Worm (Caenorhabditis elegans) whole organism, L4 larva: ENCODE measurements around the gene F38B7.11.

Experiments
- F26F4.8 ChIP-seq: fragments of 200-800 bp; sonication (Bioruptor generic); conservative IDR thresholded peaks from 2 replicates; pipeline ENCODE4 v1.3.6; 2022; ENCODE audit warnings: missing genetic modification characterization, missing compliant biosample characterization
- F44E2.7 ChIP-seq: fragments of 200-800 bp; sonication (Bioruptor generic); IDR thresholded peaks from 2 replicates; pipeline ENCODE4 v2.1.2; 2022; ENCODE audit warnings: missing genetic modification characterization, missing compliant biosample characterization
- F49E8.2 ChIP-seq: sonication (generic microtip); optimal IDR thresholded peaks from 2 replicates; lab custom pipeline; 2016; ENCODE audit warnings: missing compliant biosample characterization, mild to moderate bottlenecking, missing genetic modification characterization, borderline replicate concordance
- T26A8.4 ChIP-seq: fragments of 200-800 bp; sonication (Bioruptor generic); IDR thresholded peaks from 2 replicates; pipeline ENCODE4 v1.3.6; 2022; ENCODE audit warnings: missing genetic modification characterization, missing compliant biosample characterization
- aly-2 ChIP-seq: sonication (generic microtip); optimal IDR thresholded peaks from 2 replicates; lab custom pipeline; 2018; ENCODE audit warnings: missing biosample characterization, missing genetic modification characterization
- ama-1 ChIP-seq: fragments of 150-350 bp; optimal IDR thresholded peaks from 2 replicates; lab custom pipeline; 2014; ENCODE audit warnings: inconsistent platforms, mixed read lengths
- arid-1 ChIP-seq: fragments of 200-800 bp; sonication (Bioruptor generic); conservative IDR thresholded peaks from 2 replicates; pipeline ENCODE4 v1.3.6; 2022; ENCODE audit warnings: missing genetic modification reagents, missing genetic modification characterization, missing compliant biosample characterization
- attf-4 ChIP-seq: sonication (generic microtip); optimal IDR thresholded peaks from 3 replicates; lab custom pipeline; 2017; ENCODE audit warnings: missing biosample characterization, missing genetic modification characterization
- ceh-20 ChIP-seq: fragments of 200-800 bp; sonication (Bioruptor generic); IDR thresholded peaks from 2 replicates; pipeline ENCODE4 v1.3.6; 2022; ENCODE audit warnings: missing genetic modification reagents, missing genetic modification characterization, missing compliant biosample characterization
- ceh-32 ChIP-seq: sonication (generic microtip); optimal IDR thresholded peaks from 2 replicates; lab custom pipeline; 2016; ENCODE audit warnings: mild to moderate bottlenecking, missing genetic modification characterization, missing compliant biosample characterization; ENCODE audit not compliant: poor library complexity
- ceh-82 ChIP-seq: sonication (generic microtip); optimal IDR thresholded peaks from 2 replicates; lab custom pipeline; 2017; ENCODE audit warnings: missing biosample characterization, missing genetic modification characterization
- daf-16 ChIP-seq, 3 experiments: sonication (generic microtip); optimal IDR thresholded peaks; 2 replicates each; lab custom pipeline; 2016 to 2017; ENCODE audit warnings: missing genetic modification characterization in 3 of 3, missing genetic modification reagents in 3 of 3, mild to moderate bottlenecking in 2 of 3, missing compliant biosample characterization in 2 of 3, missing biosample characterization in 1 of 3, moderate library complexity in 1 of 3
- daf-19 ChIP-seq: fragments of 200-800 bp; sonication (Bioruptor generic); conservative IDR thresholded peaks from 2 replicates; pipeline ENCODE4 v1.3.6; 2022; ENCODE audit warnings: missing genetic modification characterization, missing compliant biosample characterization
- daf-8 ChIP-seq: fragments of 200-800 bp; sonication (Bioruptor generic); IDR thresholded peaks from 2 replicates; pipeline ENCODE4 v1.3.6; 2022; ENCODE audit warnings: missing genetic modification characterization, missing compliant biosample characterization
- dmd-6 ChIP-seq: fragments of 200-800 bp; sonication (Bioruptor generic); IDR thresholded peaks from 2 replicates; pipeline ENCODE4 v1.3.6; 2022; ENCODE audit warnings: missing genetic modification reagents, missing genetic modification characterization, missing compliant biosample characterization
- egl-27 ChIP-seq: sonication (generic microtip); optimal IDR thresholded peaks from 3 replicates; lab custom pipeline; 2017; ENCODE audit warnings: missing biosample characterization, missing genetic modification reagents, missing genetic modification characterization
- fkh-10 ChIP-seq: fragments of 150-350 bp; optimal IDR thresholded peaks from 2 replicates; lab custom pipeline; 2014; ENCODE audit warnings: missing biosample characterization, missing genetic modification reagents, missing genetic modification characterization
- gei-8 ChIP-seq: fragments of 200-800 bp; sonication (Bioruptor generic); optimal IDR thresholded peaks from 2 replicates; lab custom pipeline; 2018; ENCODE audit warnings: mild to moderate bottlenecking, missing genetic modification characterization, missing compliant biosample characterization
- hlh-30 ChIP-seq: sonication (generic microtip); optimal IDR thresholded peaks from 2 replicates; lab custom pipeline; 2017; ENCODE audit warnings: antibody characterized with exemption, mild to moderate bottlenecking, missing genetic modification characterization, missing compliant biosample characterization; ENCODE audit not compliant: insufficient read depth
- hmg-1.1 ChIP-seq: fragments of 200-800 bp; sonication (Bioruptor generic); IDR thresholded peaks from 2 replicates; pipeline ENCODE4 v1.3.6; 2022; ENCODE audit warnings: missing genetic modification reagents, missing genetic modification characterization, missing compliant biosample characterization
- jun-1 ChIP-seq: fragments of 150-350 bp; optimal IDR thresholded peaks from 2 replicates; lab custom pipeline; 2014; ENCODE audit warnings: missing biosample characterization, missing genetic modification reagents, missing genetic modification characterization
- lin-1 ChIP-seq: fragments of 200-800 bp; sonication (Bioruptor generic); IDR thresholded peaks from 2 replicates; pipeline ENCODE4 v1.3.6; 2022; ENCODE audit warnings: missing genetic modification reagents, missing genetic modification characterization, missing compliant biosample characterization
- lin-13 ChIP-seq: fragments of 150-350 bp; optimal IDR thresholded peaks from 2 replicates; lab custom pipeline; 2014; ENCODE audit warnings: missing biosample characterization, missing genetic modification reagents, missing genetic modification characterization
- lin-15B ChIP-seq: fragments of 150-350 bp; sonication (generic microtip); optimal IDR thresholded peaks from 3 replicates; lab custom pipeline; 2014; ENCODE audit warnings: missing biosample characterization, missing genetic modification characterization
- lin-29 ChIP-seq: fragments of 200-800 bp; sonication (Bioruptor generic); IDR thresholded peaks from 2 replicates; pipeline ENCODE4 v1.3.6; 2022; ENCODE audit warnings: missing genetic modification reagents, missing genetic modification characterization, missing compliant biosample characterization
- lin-38 ChIP-seq: fragments of 200-800 bp; sonication (Bioruptor generic); IDR thresholded peaks from 2 replicates; pipeline ENCODE4 v1.3.6; 2022; ENCODE audit warnings: missing genetic modification reagents, missing genetic modification characterization, missing compliant biosample characterization
- mdl-1 ChIP-seq, 2 experiments: fragments of 150-350 bp in 1 of 2; sonication (generic microtip) in 1 of 2; optimal IDR thresholded peaks; 2 replicates each; lab custom pipeline; 2014 to 2017; ENCODE audit warnings: missing biosample characterization in 2 of 2, missing genetic modification characterization in 2 of 2
- mes-2 ChIP-seq: sonication (generic microtip); optimal IDR thresholded peaks from 2 replicates; lab custom pipeline; 2016; ENCODE audit warnings: missing genotype, mild to moderate bottlenecking, missing genetic modification characterization, missing compliant biosample characterization; ENCODE audit not compliant: poor library complexity, severe bottlenecking
- mxl-3 ChIP-seq: fragments of 200-800 bp; sonication (Bioruptor generic); optimal IDR thresholded peaks from 2 replicates; lab custom pipeline; 2018; ENCODE audit warnings: mild to moderate bottlenecking, missing genetic modification characterization, missing compliant biosample characterization
- nhr-102 ChIP-seq: sonication (generic microtip); optimal IDR thresholded peaks from 2 replicates; lab custom pipeline; 2016; ENCODE audit warnings: mild to moderate bottlenecking, missing genetic modification characterization, moderate library complexity, missing compliant biosample characterization
- nhr-111 ChIP-seq: fragments of 200-800 bp; sonication (Bioruptor generic); optimal IDR thresholded peaks from 2 replicates; lab custom pipeline; 2018; ENCODE audit warnings: mild to moderate bottlenecking, missing genetic modification characterization, missing compliant biosample characterization
- nhr-237 ChIP-seq: sonication (generic microtip); optimal IDR thresholded peaks from 2 replicates; lab custom pipeline; 2017; ENCODE audit warnings: missing biosample characterization, missing genetic modification characterization
- nhr-28 ChIP-seq: fragments of 150-350 bp; optimal IDR thresholded peaks from 2 replicates; lab custom pipeline; 2014; ENCODE audit warnings: missing biosample characterization, missing genetic modification characterization
- nhr-41 ChIP-seq: fragments of 200-800 bp; sonication (Bioruptor generic); IDR thresholded peaks from 2 replicates; pipeline ENCODE4 v1.3.6; 2022; ENCODE audit warnings: missing genetic modification reagents, missing genetic modification characterization, missing compliant biosample characterization
- nhr-42 ChIP-seq: fragments of 200-800 bp; sonication (Bioruptor generic); IDR thresholded peaks from 2 replicates; pipeline ENCODE4 v1.3.6; 2022; ENCODE audit warnings: missing genetic modification characterization, missing compliant biosample characterization
- nhr-48 ChIP-seq: sonication (generic microtip); optimal IDR thresholded peaks from 2 replicates; lab custom pipeline; 2016; ENCODE audit warnings: mild to moderate bottlenecking, missing genetic modification characterization, missing compliant biosample characterization
- nhr-6 ChIP-seq: fragments of 150-350 bp; optimal IDR thresholded peaks from 2 replicates; lab custom pipeline; 2014; ENCODE audit warnings: missing biosample characterization, missing genetic modification characterization
- nhr-77 ChIP-seq: fragments of 150-350 bp; optimal IDR thresholded peaks from 2 replicates; lab custom pipeline; 2014; ENCODE audit warnings: missing biosample characterization, missing genetic modification characterization
- php-3 ChIP-seq: fragments of 200-800 bp; sonication (Bioruptor generic); IDR thresholded peaks from 2 replicates; pipeline ENCODE4 v1.3.6; 2022; ENCODE audit warnings: missing genetic modification reagents, missing genetic modification characterization, missing compliant biosample characterization
- pqm-1 ChIP-seq: sonication (generic microtip); optimal IDR thresholded peaks from 2 replicates; lab custom pipeline; 2017; ENCODE audit warnings: missing biosample characterization, missing genetic modification characterization
- rbr-2 ChIP-seq: sonication (generic microtip); optimal IDR thresholded peaks from 2 replicates; lab custom pipeline; 2016; ENCODE audit warnings: missing genotype, missing genetic modification characterization, missing compliant biosample characterization
- saeg-2 ChIP-seq: fragments of 200-800 bp; sonication (Bioruptor generic); IDR thresholded peaks from 2 replicates; pipeline ENCODE4 v1.3.6; 2022; ENCODE audit warnings: missing genetic modification reagents, missing genetic modification characterization, missing compliant biosample characterization
- set-16 ChIP-seq: fragments of 200-800 bp; sonication (Bioruptor generic); IDR thresholded peaks from 2 replicates; pipeline ENCODE4 v1.3.6; 2022; ENCODE audit warnings: missing genetic modification reagents, missing genetic modification characterization, missing compliant biosample characterization
- skn-1 ChIP-seq: fragments of 150-350 bp; optimal IDR thresholded peaks from 2 replicates; lab custom pipeline; 2014; ENCODE audit warnings: missing biosample characterization, missing genetic modification characterization
- snpc-4 ChIP-seq: fragments of 150-350 bp; optimal IDR thresholded peaks from 2 replicates; lab custom pipeline; 2014; ENCODE audit warnings: missing biosample characterization, missing genetic modification characterization
- spr-3 ChIP-seq: fragments of 200-800 bp; sonication (Bioruptor generic); optimal IDR thresholded peaks from 2 replicates; lab custom pipeline; 2018; ENCODE audit warnings: mild to moderate bottlenecking, missing genetic modification characterization, missing compliant biosample characterization
- tra-1 ChIP-seq: fragments of 200-800 bp; sonication (Bioruptor generic); IDR thresholded peaks from 2 replicates; pipeline ENCODE4 v1.3.6; 2022; ENCODE audit warnings: missing genetic modification reagents, missing genetic modification characterization, missing compliant biosample characterization
- vab-7 ChIP-seq: fragments of 200-800 bp; sonication (Bioruptor generic); IDR thresholded peaks from 2 replicates; pipeline ENCODE4 v1.3.6; 2022; ENCODE audit warnings: missing genetic modification reagents, missing genetic modification characterization, missing compliant biosample characterization
- zfp-2 ChIP-seq: sonication (generic microtip); optimal IDR thresholded peaks from 2 replicates; lab custom pipeline; 2016; ENCODE audit warnings: mild to moderate bottlenecking, missing genetic modification characterization, missing compliant biosample characterization
- zip-11 ChIP-seq: fragments of 200-800 bp; sonication (Bioruptor generic); IDR thresholded peaks from 2 replicates; pipeline ENCODE4 v1.3.6; 2022; ENCODE audit warnings: missing genetic modification characterization, missing compliant biosample characterization
- ztf-11 ChIP-seq: fragments of 150-350 bp; optimal IDR thresholded peaks from 2 replicates; lab custom pipeline; 2014; ENCODE audit warnings: missing biosample characterization, missing genetic modification characterization
- ztf-7 ChIP-seq: fragments of 150-350 bp; optimal IDR thresholded peaks from 2 replicates; lab custom pipeline; 2014; ENCODE audit warnings: missing biosample characterization, missing genetic modification characterization

F38B7.11 gene

ce11 chrV:11548914-11549406 lies 2.1 kb downstream of the F38B7.11 start, which contains the start of the genes F38B7.17 and F38B7.3 (continued):
- TF ChIP-seq F44E2.7 (GFP tag; lab: Robert Waterston, UW) = no peak
- no peak for TF ChIP-seq nhr-77 (tag; lab: Kevin White, UChicago)
- peak; percentile 73 for TF ChIP-seq nhr-28
- no peak for TF ChIP-seq nhr-237 (tag; lab: Kevin White, UChicago)
- TF ChIP-seq lin-29 (GFP tag; lab: Robert Waterston, UW) = no peak
- TF ChIP-seq nhr-6 (tag; lab: Kevin White, UChicago) = peak; percentile 27
- TF ChIP-seq daf-8 = no peak
- TF ChIP-seq zip-11 (GFP tag; lab: Robert Waterston, UW) = no peak
- no peak for TF ChIP-seq daf-16 (GFP tag; optimal IDR thresholded peaks at IDR 0.05; lab: Kevin White, UChicago)
- TF ChIP-seq daf-16 (tag; optimal IDR thresholded peaks at IDR 0.05; lab: Kevin White, UChicago) = peak; percentile 85
- TF ChIP-seq set-16 (GFP tag; lab: Robert Waterston, UW) = no peak
- peak; percentile 66 to 91 for TF ChIP-seq mdl-1 (tag; optimal IDR thresholded peaks at IDR 0.05; lab: Kevin White, UChicago)
- TF ChIP-seq fkh-10 = no peak
- TF ChIP-seq lin-15B (tag; lab: Kevin White, UChicago) = no peak
- no peak for TF ChIP-seq ztf-11
- peak; percentile 26 for TF ChIP-seq ama-1 (lab: Kevin White, UChicago)
- TF ChIP-seq skn-1 = no peak
- no peak for TF ChIP-seq zfp-2 (tag; lab: Kevin White, UChicago)
- TF ChIP-seq saeg-2 (GFP tag; lab: Robert Waterston, UW) = no peak
- peak; percentile 41; the same call in 1 of the 2 replicates for TF ChIP-seq hmg-1.1 (GFP tag; lab: Robert Waterston, UW)
- TF ChIP-seq nhr-42 = no peak
- TF ChIP-seq arid-1 (GFP tag; lab: Robert Waterston, UW) = no peak
- no peak for TF ChIP-seq T26A8.4 (GFP tag; lab: Robert Waterston, UW)
- TF ChIP-seq attf-4 (tag; lab: Kevin White, UChicago) = no peak
- TF ChIP-seq nhr-41 (GFP tag; lab: Robert Waterston, UW) = no peak
- TF ChIP-seq nhr-48 (tag; lab: Kevin White, UChicago) = peak; percentile 17
- TF ChIP-seq tra-1 = no peak
- peak; percentile 46 for TF ChIP-seq mes-2
- TF ChIP-seq mxl-3 (GFP tag; lab: Kevin White, UChicago) = peak; percentile 63
- TF ChIP-seq php-3 (GFP tag; lab: Robert Waterston, UW) = no peak
- no peak for TF ChIP-seq spr-3 (GFP tag; lab: Kevin White, UChicago)
- TF ChIP-seq lin-38 (GFP tag; lab: Robert Waterston, UW) = no peak
- TF ChIP-seq lin-13 = no peak
- TF ChIP-seq lin-1 (GFP tag; lab: Robert Waterston, UW) = no peak
- peak; percentile 66 for TF ChIP-seq pqm-1 (tag; lab: Kevin White, UChicago)
- TF ChIP-seq daf-19 (GFP tag; lab: Robert Waterston, UW) = no peak
- no peak for TF ChIP-seq egl-27 (tag; lab: Kevin White, UChicago)
- TF ChIP-seq F49E8.2 = no peak
- TF ChIP-seq ceh-20 (GFP tag; lab: Robert Waterston, UW) = no peak
- TF ChIP-seq ceh-82 = no peak
- TF ChIP-seq gei-8 = no peak
- no peak for TF ChIP-seq vab-7 (GFP tag; lab: Robert Waterston, UW)
- no peak for TF ChIP-seq snpc-4 (tag; lab: Kevin White, UChicago)
- TF ChIP-seq nhr-102 (tag; lab: Kevin White, UChicago) = no peak
- no peak for TF ChIP-seq aly-2 (tag; lab: Kevin White, UChicago)
- peak; percentile 55 for TF ChIP-seq dmd-6 (GFP tag; lab: Robert Waterston, UW)
- no peak for TF ChIP-seq ceh-32
- TF ChIP-seq hlh-30 (tag; lab: Kevin White, UChicago) = peak; percentile 93
- peak; percentile 61 for TF ChIP-seq rbr-2 (tag; lab: Kevin White, UChicago)
- TF ChIP-seq ztf-7 (tag; lab: Kevin White, UChicago) = peak; percentile 7
- TF ChIP-seq nhr-111 (GFP tag; lab: Kevin White, UChicago) = no peak
- TF ChIP-seq jun-1 (tag; lab: Kevin White, UChicago) = no peak
- TF ChIP-seq F26F4.8 = no peak
